Worm (Caenorhabditis elegans) whole organism, L2 larva: Measurements from ENCODE around the gene algn-9.

Experiments
- C34F6.9 ChIP-seq: fragments of 150-350 bp; optimal IDR thresholded peaks from 2 replicates; lab custom pipeline; 2014; ENCODE audit warnings: missing biosample characterization, missing genetic modification characterization
- F13H6.1 ChIP-seq: sonication (generic microtip); optimal IDR thresholded peaks from 2 replicates; lab custom pipeline; 2016; ENCODE audit warnings: missing genetic modification characterization, missing compliant biosample characterization
- R02D3.7 ChIP-seq: fragments of 150-350 bp; optimal IDR thresholded peaks from 2 replicates; lab custom pipeline; 2014; ENCODE audit warnings: missing biosample characterization, missing genetic modification characterization
- alr-1 ChIP-seq: fragments of 150-350 bp; optimal IDR thresholded peaks from 2 replicates; lab custom pipeline; 2014; ENCODE audit warnings: missing biosample characterization, missing genetic modification characterization
- aly-2 ChIP-seq: fragments of 150-350 bp; optimal IDR thresholded peaks from 2 replicates; lab custom pipeline; 2014; ENCODE audit warnings: missing biosample characterization, missing genetic modification characterization
- ama-1 ChIP-seq: fragments of 150-350 bp; optimal IDR thresholded peaks from 2 replicates; lab custom pipeline; 2018; ENCODE audit warnings: inconsistent platforms
- blmp-1 ChIP-seq: sonication (generic microtip); optimal IDR thresholded peaks from 2 replicates; lab custom pipeline; 2017; ENCODE audit warnings: missing genetic modification characterization, mild to moderate bottlenecking, missing compliant biosample characterization, antibody characterized with exemption, moderate library complexity; ENCODE audit not compliant: insufficient read depth
- ceh-16 ChIP-seq: fragments of 150-350 bp; optimal IDR thresholded peaks from 2 replicates; lab custom pipeline; 2014; ENCODE audit warnings: missing biosample characterization, missing genetic modification characterization
- crh-2 ChIP-seq: sonication (generic microtip); optimal IDR thresholded peaks from 2 replicates; lab custom pipeline; 2017; ENCODE audit warnings: missing biosample characterization, missing genetic modification characterization
- dmd-4 ChIP-seq: sonication (generic microtip); optimal IDR thresholded peaks from 2 replicates; lab custom pipeline; 2017; ENCODE audit warnings: missing biosample characterization, missing genetic modification characterization
- elt-1 ChIP-seq: fragments of 150-350 bp; optimal IDR thresholded peaks from 2 replicates; lab custom pipeline; 2014; ENCODE audit warnings: missing biosample characterization, missing genetic modification characterization
- elt-3 ChIP-seq: sonication (generic microtip); optimal IDR thresholded peaks from 2 replicates; lab custom pipeline; 2017; ENCODE audit warnings: missing biosample characterization, missing genetic modification characterization
- fos-1 ChIP-seq: fragments of 150-350 bp; optimal IDR thresholded peaks from 2 replicates; lab custom pipeline; 2014; ENCODE audit warnings: missing biosample characterization, missing genetic modification characterization
- gmeb-1 ChIP-seq: fragments of 150-350 bp; optimal IDR thresholded peaks from 2 replicates; lab custom pipeline; 2014; ENCODE audit warnings: missing biosample characterization, missing genetic modification characterization
- lin-11 ChIP-seq: fragments of 150-350 bp; sonication (generic microtip); optimal IDR thresholded peaks from 2 replicates; lab custom pipeline; 2014; ENCODE audit warnings: missing biosample characterization, missing genetic modification characterization, inconsistent platforms, mixed read lengths
- lin-13 ChIP-seq: fragments of 150-350 bp; optimal IDR thresholded peaks from 2 replicates; lab custom pipeline; 2014; ENCODE audit warnings: missing biosample characterization, missing genetic modification reagents, missing genetic modification characterization
- lin-39 ChIP-seq: fragments of 150-350 bp; optimal IDR thresholded peaks from 2 replicates; lab custom pipeline; 2014; ENCODE audit warnings: missing biosample characterization, missing genetic modification reagents, missing genetic modification characterization
- lsy-2 ChIP-seq, 2 experiments: fragments of 150-350 bp in 1 of 2; sonication (generic microtip) in 1 of 2; optimal IDR thresholded peaks; 2 replicates each; lab custom pipeline; 2014 to 2017; ENCODE audit warnings: missing biosample characterization in 2 of 2, missing genetic modification characterization in 2 of 2
- mab-5 ChIP-seq: fragments of 150-350 bp; optimal IDR thresholded peaks from 2 replicates; lab custom pipeline; 2014; ENCODE audit warnings: missing biosample characterization, missing genetic modification characterization
- mdl-1 ChIP-seq, 2 experiments: fragments of 150-350 bp in 1 of 2; sonication (generic microtip) in 1 of 2; optimal IDR thresholded peaks; 2 replicates each; lab custom pipeline; 2017; ENCODE audit warnings: missing biosample characterization in 2 of 2, missing genetic modification characterization in 2 of 2
- nhr-10 ChIP-seq: sonication (generic microtip); optimal IDR thresholded peaks from 2 replicates; lab custom pipeline; 2017; ENCODE audit warnings: missing biosample characterization, missing genetic modification characterization
- nhr-11 ChIP-seq: fragments of 150-350 bp; optimal IDR thresholded peaks from 2 replicates; lab custom pipeline; 2014; ENCODE audit warnings: missing biosample characterization, missing genetic modification characterization
- nhr-12 ChIP-seq: fragments of 150-350 bp; optimal IDR thresholded peaks from 2 replicates; lab custom pipeline; 2014; ENCODE audit warnings: missing biosample characterization, missing genetic modification characterization
- nhr-129 ChIP-seq: fragments of 150-350 bp; optimal IDR thresholded peaks from 2 replicates; lab custom pipeline; 2014; ENCODE audit warnings: missing biosample characterization, missing genetic modification characterization
- nhr-21 ChIP-seq: fragments of 150-350 bp; optimal IDR thresholded peaks from 2 replicates; lab custom pipeline; 2014; ENCODE audit warnings: missing biosample characterization, missing genetic modification characterization
- nhr-23 ChIP-seq: fragments of 150-350 bp; optimal IDR thresholded peaks from 2 replicates; lab custom pipeline; 2014; ENCODE audit warnings: missing biosample characterization, missing genetic modification reagents, missing genetic modification characterization
- nhr-237 ChIP-seq: fragments of 150-350 bp; optimal IDR thresholded peaks from 2 replicates; lab custom pipeline; 2014; ENCODE audit warnings: missing biosample characterization, missing genetic modification characterization
- nhr-25 ChIP-seq: fragments of 150-350 bp; sonication (generic microtip); optimal IDR thresholded peaks from 3 replicates; lab custom pipeline; 2014; ENCODE audit warnings: missing biosample characterization, missing genetic modification characterization
- nhr-77 ChIP-seq: fragments of 150-350 bp; optimal IDR thresholded peaks from 2 replicates; lab custom pipeline; 2014; ENCODE audit warnings: missing biosample characterization, missing genetic modification characterization
- peb-1 ChIP-seq: fragments of 150-350 bp; optimal IDR thresholded peaks from 2 replicates; lab custom pipeline; 2014; ENCODE audit warnings: missing biosample characterization, missing genetic modification characterization
- sem-4 ChIP-seq: fragments of 150-350 bp; optimal IDR thresholded peaks from 2 replicates; lab custom pipeline; 2014; ENCODE audit warnings: missing biosample characterization, missing genetic modification reagents, missing genetic modification characterization
- skn-1 ChIP-seq: sonication (generic microtip); optimal IDR thresholded peaks from 2 replicates; lab custom pipeline; 2017; ENCODE audit warnings: missing biosample characterization, missing genetic modification characterization
- sma-3 ChIP-seq: sonication (generic microtip); optimal IDR thresholded peaks from 2 replicates; lab custom pipeline; 2016; ENCODE audit warnings: missing genetic modification reagents, missing genetic modification characterization, missing compliant biosample characterization
- sma-9 ChIP-seq, 2 experiments: fragments of 150-350 bp in 1 of 2; sonication (generic microtip) in 1 of 2; optimal IDR thresholded peaks; 2 replicates each; lab custom pipeline; 2014 to 2016; ENCODE audit warnings: missing genetic modification characterization in 2 of 2, mild to moderate bottlenecking in 1 of 2, missing biosample characterization in 1 of 2, missing compliant biosample characterization in 1 of 2, missing genetic modification reagents in 1 of 2, moderate library complexity in 1 of 2
- snpc-4 ChIP-seq: fragments of 150-350 bp; optimal IDR thresholded peaks from 2 replicates; lab custom pipeline; 2014; ENCODE audit warnings: missing biosample characterization, missing genetic modification characterization
- unc-39 ChIP-seq: fragments of 150-350 bp; optimal IDR thresholded peaks from 2 replicates; lab custom pipeline; 2014; ENCODE audit warnings: missing biosample characterization, missing genetic modification characterization
- unc-55 ChIP-seq: fragments of 150-350 bp; sonication (generic microtip); optimal IDR thresholded peaks from 3 replicates; lab custom pipeline; 2014; ENCODE audit warnings: missing biosample characterization, missing genetic modification reagents, missing genetic modification characterization
- zag-1 ChIP-seq: fragments of 150-350 bp; optimal IDR thresholded peaks from 2 replicates; lab custom pipeline; 2014; ENCODE audit warnings: missing biosample characterization, missing genetic modification characterization
- ztf-1 ChIP-seq: fragments of 200-800 bp; sonication (Bioruptor generic); conservative IDR thresholded peaks from 2 replicates; pipeline ENCODE4 v1.3.6; 2022; ENCODE audit warnings: missing genetic modification characterization, missing compliant biosample characterization
- ztf-11 ChIP-seq: sonication (generic microtip); optimal IDR thresholded peaks from 2 replicates; lab custom pipeline; 2017; ENCODE audit warnings: missing biosample characterization, missing genetic modification characterization
- ztf-4 ChIP-seq: fragments of 150-350 bp; optimal IDR thresholded peaks from 2 replicates; lab custom pipeline; 2014; ENCODE audit warnings: missing biosample characterization, missing genetic modification characterization

Gene algn-9

DNA sequence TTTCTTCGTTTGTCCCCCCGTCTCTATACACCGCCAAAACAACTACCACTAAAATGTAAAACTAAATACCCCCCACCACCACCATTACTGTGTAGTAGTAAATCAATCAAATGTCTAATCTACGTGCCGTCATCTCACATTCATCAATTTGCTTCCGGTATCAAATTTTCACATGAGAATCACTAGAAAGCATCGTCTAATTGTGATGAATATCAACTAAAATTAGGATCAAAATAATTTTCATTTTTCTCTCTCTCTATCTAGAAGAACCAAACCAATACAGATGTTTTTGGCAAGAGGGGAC, 37.4 kb upstream of the algn-9 start:
- no peak for TF ChIP-seq elt-3
- TF ChIP-seq skn-1 (tag; lab: Kevin White, UChicago): no peak
- no peak for TF ChIP-seq F13H6.1 (tag; lab: Kevin White, UChicago)
- peak; percentile 83 for TF ChIP-seq ama-1 (lab: Kevin White, UChicago)
- TF ChIP-seq ztf-4 (tag; lab: Kevin White, UChicago): peak; percentile 48
- TF ChIP-seq lsy-2 (tag; optimal IDR thresholded peaks at IDR 0.05; lab: Kevin White, UChicago): peak in 1 of 2 experiments; percentile 43
- peak; percentile 19 for TF ChIP-seq unc-55 (GFP tag; lab: Kevin White, UChicago)
- peak; percentile 9 for TF ChIP-seq C34F6.9 (tag; lab: Kevin White, UChicago)

DNA sequence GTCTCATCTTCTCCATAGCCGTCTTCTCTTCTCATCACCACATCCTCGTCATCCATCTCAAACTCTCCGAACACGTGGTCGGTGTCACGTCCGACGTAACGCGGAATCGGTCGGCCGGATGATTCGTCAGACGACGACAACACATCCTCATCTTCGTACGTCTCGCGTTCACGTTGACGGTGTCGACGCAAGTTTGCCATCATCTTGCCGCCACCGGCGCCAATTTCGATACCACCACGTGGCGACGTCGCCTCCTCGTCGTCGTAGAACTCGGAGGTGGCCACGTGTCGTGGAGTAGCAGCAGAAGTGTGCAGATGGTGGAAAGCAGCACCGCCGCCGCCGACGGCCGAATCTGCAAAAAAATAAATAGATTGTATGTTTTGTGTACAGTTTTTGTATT, 36.8 kb upstream of the algn-9 start:
- TF ChIP-seq C34F6.9 (tag; lab: Kevin White, UChicago) (no peak), ceh-16 (tag; lab: Kevin White, UChicago) (no peak), nhr-129 (peak; percentile 0), sma-3 (GFP tag; lab: Kevin White, UChicago) (no peak)

- TF ChIP-seq ztf-1 (GFP tag; lab: Robert Waterston, UW) (no peak), fos-1 (tag; lab: Kevin White, UChicago) (no peak), snpc-4 (tag; lab: Kevin White, UChicago) (no peak), nhr-25 (no peak), alr-1 (tag; lab: Kevin White, UChicago) (no peak), peb-1 (no peak), nhr-237 (tag; lab: Kevin White, UChicago) (no peak), sma-9 (GFP tag; optimal IDR thresholded peaks at IDR 0.05; lab: Kevin White, UChicago) (peak; percentile 16), sma-9 (tag; optimal IDR thresholded peaks at IDR 0.05; lab: Kevin White, UChicago) (no peak), blmp-1 (tag; lab: Kevin White, UChicago) (no peak), C34F6.9 (tag; lab: Kevin White, UChicago) (peak; percentile 7), gmeb-1 (tag; lab: Kevin White, UChicago) (peak; percentile 12), unc-55 (GFP tag; lab: Kevin White, UChicago) (peak; percentile 6), nhr-77 (tag; lab: Kevin White, UChicago) (no peak), lin-13 (GFP tag; lab: Kevin White, UChicago) (no peak), ama-1 (lab: Kevin White, UChicago) (peak; percentile 86), lin-11 (tag; lab: Kevin White, UChicago) (peak; percentile 23), nhr-129 (peak; percentile 79)
- TF ChIP-seq, all 48 proteins: peak for 7
These were observed 36.1 kb upstream of the algn-9 start for ce11 chrII:10547803-10548693.

- TF ChIP-seq ceh-16 (tag; lab: Kevin White, UChicago) (peak; percentile 80), aly-2 (no peak), zag-1 (peak; percentile 88), mdl-1 (tag; optimal IDR thresholded peaks at IDR 0.05; lab: Kevin White, UChicago) (peak; percentile 93), nhr-23 (tag; lab: Kevin White, UChicago) (no peak), ztf-11 (no peak), lin-11 (tag; lab: Kevin White, UChicago) (peak; percentile 93), nhr-77 (tag; lab: Kevin White, UChicago) (no peak), ama-1 (lab: Kevin White, UChicago) (peak; percentile 95), dmd-4 (no peak), snpc-4 (tag; lab: Kevin White, UChicago) (no peak), crh-2 (tag; lab: Kevin White, UChicago) (peak; percentile 71), sem-4 (peak; percentile 91), blmp-1 (tag; lab: Kevin White, UChicago) (peak; percentile 50), unc-39 (tag; lab: Kevin White, UChicago) (no peak), unc-55 (GFP tag; lab: Kevin White, UChicago) (peak; percentile 84), gmeb-1 (tag; lab: Kevin White, UChicago) (peak; percentile 64), sma-9 (GFP tag; optimal IDR thresholded peaks at IDR 0.05; lab: Kevin White, UChicago) (peak; percentile 88), sma-9 (tag; optimal IDR thresholded peaks at IDR 0.05; lab: Kevin White, UChicago) (no peak), nhr-21 (tag; lab: Kevin White, UChicago) (peak; percentile 66), lin-39 (tag; lab: Kevin White, UChicago) (no peak), nhr-25 (peak; percentile 83), elt-1 (no peak), F13H6.1 (tag; lab: Kevin White, UChicago) (peak; percentile 89), ztf-4 (tag; lab: Kevin White, UChicago) (peak; percentile 78), nhr-12 (no peak), nhr-10 (tag; lab: Kevin White, UChicago) (no peak), mab-5 (tag; lab: Kevin White, UChicago) (peak; percentile 82), R02D3.7 (tag; lab: Kevin White, UChicago) (no peak), nhr-11 (peak; percentile 40), lin-13 (GFP tag; lab: Kevin White, UChicago) (peak; percentile 86), alr-1 (tag; lab: Kevin White, UChicago) (no peak)
These were observed 35.1 kb upstream of the algn-9 start for ce11 chrII:10548778-10549671.
